Worm (Caenorhabditis elegans) whole organism, L2 larva: ENCODE measurements around the gene srz-67.

ENCODE experiments used
- aly-2 ChIP-seq: fragments of 150-350 bp; optimal IDR thresholded peaks from 2 replicates; lab custom pipeline; 2014; ENCODE audit warnings: missing biosample characterization, missing genetic modification characterization
- egl-27 ChIP-seq: sonication (generic microtip); optimal IDR thresholded peaks from 3 replicates; lab custom pipeline; 2017; ENCODE audit warnings: missing biosample characterization, missing genetic modification reagents, missing genetic modification characterization
- fos-1 ChIP-seq: fragments of 150-350 bp; optimal IDR thresholded peaks from 2 replicates; lab custom pipeline; 2014; ENCODE audit warnings: missing biosample characterization, missing genetic modification characterization
- lin-39 ChIP-seq: fragments of 150-350 bp; optimal IDR thresholded peaks from 2 replicates; lab custom pipeline; 2014; ENCODE audit warnings: missing biosample characterization, missing genetic modification reagents, missing genetic modification characterization
- nhr-6 ChIP-seq: fragments of 150-350 bp; optimal IDR thresholded peaks from 2 replicates; lab custom pipeline; 2014; ENCODE audit warnings: missing biosample characterization, missing genetic modification characterization
- nhr-77 ChIP-seq: fragments of 150-350 bp; optimal IDR thresholded peaks from 2 replicates; lab custom pipeline; 2014; ENCODE audit warnings: missing biosample characterization, missing genetic modification characterization
- snpc-4 ChIP-seq: fragments of 150-350 bp; optimal IDR thresholded peaks from 2 replicates; lab custom pipeline; 2014; ENCODE audit warnings: missing biosample characterization, missing genetic modification characterization
- ztf-11 ChIP-seq: sonication (generic microtip); optimal IDR thresholded peaks from 2 replicates; lab custom pipeline; 2017; ENCODE audit warnings: missing biosample characterization, missing genetic modification characterization
- ztf-4 ChIP-seq: fragments of 150-350 bp; optimal IDR thresholded peaks from 2 replicates; lab custom pipeline; 2014; ENCODE audit warnings: missing biosample characterization, missing genetic modification characterization

DNA sequence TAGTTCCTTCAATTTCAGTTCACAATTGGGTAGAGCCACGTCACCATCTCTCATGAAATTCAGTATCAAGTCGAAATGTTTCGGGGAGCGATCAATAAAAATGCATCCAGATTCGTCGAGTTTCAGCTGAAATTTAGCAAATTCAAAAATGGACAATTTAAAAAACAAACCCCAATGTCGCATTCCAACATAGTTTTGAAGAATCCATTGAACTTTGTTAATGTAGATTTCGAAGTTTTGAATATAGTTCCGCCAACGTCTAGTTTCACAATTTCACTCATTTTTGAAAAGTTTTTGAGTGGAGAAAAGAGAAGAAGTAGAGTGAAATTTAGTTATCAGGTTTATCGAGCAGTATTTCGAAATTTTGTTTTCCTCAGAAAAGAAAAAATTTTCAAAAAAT is 15.2 kb downstream of the srz-67 start, which contains the start of gene ZC239.14:
- no peak for TF ChIP-seq snpc-4 (tag; lab: Kevin White, UChicago)
- no peak for TF ChIP-seq ztf-4
- no peak for TF ChIP-seq nhr-6
- no peak for TF ChIP-seq aly-2
- no peak for TF ChIP-seq nhr-77 (tag; lab: Kevin White, UChicago)
- no peak for TF ChIP-seq lin-39 (tag; lab: Kevin White, UChicago)
- no peak for TF ChIP-seq egl-27 (tag; lab: Kevin White, UChicago)
- no peak for TF ChIP-seq fos-1 (tag; lab: Kevin White, UChicago)
- no peak for TF ChIP-seq ztf-11 (tag; lab: Kevin White, UChicago)
